Fruit fly (Drosophila melanogaster) whole organism, adult: ENCODE measurements around the gene ocn.

Source experiments
- CG11617 ChIP-seq: fragments of 200-800 bp; sonication (Bioruptor generic); optimal IDR thresholded peaks from 2 replicates; lab custom pipeline; 2017; ENCODE audit warnings: mild to moderate bottlenecking, missing biosample characterization, missing genetic modification reagents, missing genetic modification characterization
- CG14711 ChIP-seq: fragments of 200-800 bp; sonication (Bioruptor generic); optimal IDR thresholded peaks from 2 replicates; lab custom pipeline; 2018; ENCODE audit warnings: missing biosample characterization, mild to moderate bottlenecking, missing genetic modification characterization, moderate library complexity
- CG5204 ChIP-seq: fragments of 200-800 bp; sonication (Bioruptor generic); optimal IDR thresholded peaks from 2 replicates; lab custom pipeline; 2016; ENCODE audit warnings: missing biosample characterization, missing genetic modification characterization
- CG7045 ChIP-seq: fragments of 200-800 bp; sonication (Bioruptor generic); optimal IDR thresholded peaks from 2 replicates; lab custom pipeline; 2017; ENCODE audit warnings: missing biosample characterization, mild to moderate bottlenecking, missing genetic modification characterization
- Mnt ChIP-seq: fragments of 200-800 bp; sonication (Bioruptor generic); optimal IDR thresholded peaks from 2 replicates; lab custom pipeline; 2016; ENCODE audit warnings: missing biosample characterization, mild to moderate bottlenecking, missing genetic modification characterization
- bab1 ChIP-seq: fragments of 200-800 bp; sonication (Bioruptor generic); optimal IDR thresholded peaks from 3 replicates; lab custom pipeline; 2019; ENCODE audit warnings: missing biosample characterization, mild to moderate bottlenecking, missing genetic modification characterization, moderate library complexity
- toe ChIP-seq: fragments of 200-800 bp; sonication (Bioruptor generic); optimal IDR thresholded peaks from 2 replicates; lab custom pipeline; 2016; ENCODE audit warnings: missing biosample characterization, missing genetic modification characterization

dm6 chr3R:29995035-29995434 lies 42.5 kb downstream of the ocn start, which contains the start of the genes CG7903 and Sas-6:
- TF ChIP-seq toe (GFP tag; lab: Kevin White, UChicago) (no peak), CG14711 (tag; lab: Kevin White, UChicago) (peak; percentile 1), Mnt (GFP tag; lab: Kevin White, UChicago) (no peak), CG5204 (GFP tag; lab: Kevin White, UChicago) (no peak), CG11617 (GFP tag; lab: Kevin White, UChicago) (no peak), CG7045 (GFP tag; lab: Kevin White, UChicago) (no peak), bab1 (GFP tag; lab: Kevin White, UChicago) (no peak)
